Worm (Caenorhabditis elegans): ENCODE results near the gene math-13.

ce11 chrII:1836204-1836603, 39.6 kb upstream of the math-13 start, which contains the start of gene T08E11.1:
- no peak for TF ChIP-seq pqm-1 (tag; optimal IDR thresholded peaks at IDR 0.05)
- no peak for TF ChIP-seq ets-4 (tag; optimal IDR thresholded peaks at IDR 0.05)
- no peak for TF ChIP-seq elt-2 (tag; optimal IDR thresholded peaks at IDR 0.05)
- TF ChIP-seq dve-1 (tag; optimal IDR thresholded peaks at IDR 0.05): no peak
- no peak for TF ChIP-seq madf-2 (tag; optimal IDR thresholded peaks at IDR 0.05)
- no peak for TF ChIP-seq fkh-10 (GFP tag; optimal IDR thresholded peaks at IDR 0.05)
- no peak for TF ChIP-seq pha-4 (tag; optimal IDR thresholded peaks at IDR 0.05)
